Fruit fly (Drosophila melanogaster) whole organism, prepupa: Measurements from ENCODE around the gene CG7656.

Experiments
- Blimp-1 ChIP-seq: fragments of 200-800 bp; sonication (Bioruptor generic); optimal IDR thresholded peaks from 3 replicates; lab custom pipeline; 2017; ENCODE audit warnings: missing biosample characterization, missing genetic modification characterization, mild to moderate bottlenecking, moderate library complexity, missing genetic modification reagents
- CG10631 ChIP-seq: fragments of 200-800 bp; sonication (Bioruptor generic); optimal IDR thresholded peaks from 2 replicates; lab custom pipeline; 2016; ENCODE audit warnings: missing biosample characterization, missing genetic modification characterization
- CG10669 ChIP-seq: fragments of 200-800 bp; sonication (Bioruptor generic); optimal IDR thresholded peaks from 3 replicates; lab custom pipeline; 2018; ENCODE audit warnings: missing biosample characterization, mild to moderate bottlenecking, missing genetic modification characterization, moderate library complexity
- CG11902 ChIP-seq: fragments of 200-800 bp; sonication (Bioruptor generic); optimal IDR thresholded peaks from 3 replicates; lab custom pipeline; 2016; ENCODE audit warnings: missing biosample characterization, missing genetic modification characterization
- CG15336 ChIP-seq: fragments of 200-800 bp; sonication (Bioruptor generic); IDR thresholded peaks from 2 replicates; pipeline ENCODE4 v1.3.6; 2022; ENCODE audit warnings: missing biosample characterization, missing genetic modification characterization
- CG16779 ChIP-seq: fragments of 200-800 bp; sonication (Bioruptor generic); optimal IDR thresholded peaks from 3 replicates; lab custom pipeline; 2017; ENCODE audit warnings: missing biosample characterization, mild to moderate bottlenecking, missing genetic modification characterization
- CG31627 ChIP-seq: fragments of 200-800 bp; sonication (Bioruptor generic); optimal IDR thresholded peaks from 3 replicates; lab custom pipeline; 2016; ENCODE audit warnings: missing biosample characterization, missing genetic modification characterization
- CG32006 ChIP-seq: fragments of 200-800 bp; sonication (Bioruptor generic); optimal IDR thresholded peaks from 3 replicates; lab custom pipeline; 2017; ENCODE audit warnings: missing biosample characterization, mild to moderate bottlenecking, missing genetic modification characterization
- CG3919 ChIP-seq: fragments of 200-800 bp; sonication (Bioruptor generic); optimal IDR thresholded peaks from 3 replicates; lab custom pipeline; 2016; ENCODE audit warnings: missing biosample characterization, missing genetic modification characterization
- CG6163 ChIP-seq: fragments of 200-800 bp; sonication (Bioruptor generic); IDR thresholded peaks from 3 replicates; pipeline ENCODE4 v1.3.6; 2022; ENCODE audit warnings: missing biosample characterization, missing genetic modification characterization
- CG6792 ChIP-seq: fragments of 200-800 bp; sonication (Bioruptor generic); optimal IDR thresholded peaks from 3 replicates; lab custom pipeline; 2016; ENCODE audit warnings: missing biosample characterization, missing genetic modification characterization
- CG6808 ChIP-seq: fragments of 200-800 bp; sonication (Bioruptor generic); optimal IDR thresholded peaks from 3 replicates; lab custom pipeline; 2017; ENCODE audit warnings: missing biosample characterization, missing genetic modification characterization, mild to moderate bottlenecking, moderate library complexity, missing genetic modification reagents
- CG8119 ChIP-seq: fragments of 200-800 bp; sonication (Bioruptor generic); IDR thresholded peaks from 3 replicates; pipeline ENCODE4 v1.3.6; 2022; ENCODE audit warnings: missing biosample characterization, missing genetic modification characterization
- CG8319 ChIP-seq: fragments of 200-800 bp; sonication (Bioruptor generic); optimal IDR thresholded peaks from 3 replicates; lab custom pipeline; 2016; ENCODE audit warnings: missing biosample characterization, missing genetic modification characterization
- CG8632 ChIP-seq: fragments of 200-800 bp; sonication (Bioruptor generic); optimal IDR thresholded peaks from 3 replicates; lab custom pipeline; 2016; ENCODE audit warnings: missing biosample characterization, missing genetic modification characterization
- CG9139 ChIP-seq: fragments of 200-800 bp; sonication (Bioruptor generic); optimal IDR thresholded peaks from 3 replicates; lab custom pipeline; 2017; ENCODE audit warnings: missing biosample characterization, mild to moderate bottlenecking, missing genetic modification characterization
- Eip75B ChIP-seq: fragments of 200-800 bp; sonication (Bioruptor generic); optimal IDR thresholded peaks from 3 replicates; lab custom pipeline; 2016; ENCODE audit warnings: missing biosample characterization, missing genetic modification characterization
- Eip93F ChIP-seq: fragments of 200-800 bp; sonication (Bioruptor generic); optimal IDR thresholded peaks from 2 replicates; lab custom pipeline; 2016; ENCODE audit warnings: missing biosample characterization, mild to moderate bottlenecking, missing genetic modification characterization
- Ets96B ChIP-seq: fragments of 200-800 bp; optimal IDR thresholded peaks from 2 replicates; lab custom pipeline; 2019; ENCODE audit warnings: missing biosample characterization, mild to moderate bottlenecking, missing genetic modification characterization, moderate library complexity
- Gug ChIP-seq: fragments of 200-800 bp; sonication (Bioruptor generic); IDR thresholded peaks from 2 replicates; pipeline ENCODE4 v1.3.6; 2022; ENCODE audit warnings: missing biosample characterization, missing genetic modification characterization
- Hr38 ChIP-seq: sonication (Bioruptor generic); optimal IDR thresholded peaks from 2 replicates; lab custom pipeline; 2016; ENCODE audit warnings: missing biosample characterization, missing genetic modification characterization
- Hr39 ChIP-seq: fragments of 200-800 bp; sonication (Bioruptor generic); optimal IDR thresholded peaks from 2 replicates; lab custom pipeline; 2016; ENCODE audit warnings: missing biosample characterization, missing genetic modification characterization
- Hr4 ChIP-seq: fragments of 200-800 bp; sonication (Bioruptor generic); optimal IDR thresholded peaks from 3 replicates; lab custom pipeline; 2016; ENCODE audit warnings: missing biosample characterization, missing genetic modification characterization
- Met ChIP-seq: fragments of 200-800 bp; sonication (Bioruptor generic); optimal IDR thresholded peaks from 3 replicates; lab custom pipeline; 2016; ENCODE audit warnings: missing biosample characterization, missing genetic modification characterization
- Sox102F ChIP-seq: fragments of 200-800 bp; sonication (Bioruptor generic); optimal IDR thresholded peaks from 2 replicates; lab custom pipeline; 2016; ENCODE audit warnings: missing biosample characterization, mild to moderate bottlenecking, missing genetic modification characterization
- Sox14 ChIP-seq: fragments of 200-800 bp; sonication (Bioruptor generic); optimal IDR thresholded peaks from 3 replicates; lab custom pipeline; 2016; ENCODE audit warnings: missing biosample characterization, missing genetic modification characterization
- Sox15 ChIP-seq: fragments of 200-800 bp; sonication (Bioruptor generic); optimal IDR thresholded peaks from 3 replicates; lab custom pipeline; 2016; ENCODE audit warnings: missing biosample characterization, missing genetic modification characterization
- achi ChIP-seq: fragments of 200-800 bp; sonication (Bioruptor generic); optimal IDR thresholded peaks from 3 replicates; lab custom pipeline; 2016; ENCODE audit warnings: missing biosample characterization, missing genetic modification characterization
- acj6 ChIP-seq: fragments of 200-800 bp; sonication (Bioruptor generic); optimal IDR thresholded peaks from 3 replicates; lab custom pipeline; 2016; ENCODE audit warnings: missing biosample characterization, missing genetic modification characterization
- cyc ChIP-seq: fragments of 200-800 bp; sonication (Bioruptor generic); optimal IDR thresholded peaks from 3 replicates; lab custom pipeline; 2016; ENCODE audit warnings: missing biosample characterization, missing genetic modification characterization
- dac ChIP-seq: fragments of 200-800 bp; sonication (Bioruptor generic); optimal IDR thresholded peaks from 2 replicates; lab custom pipeline; 2017; ENCODE audit warnings: missing biosample characterization, mild to moderate bottlenecking, missing genetic modification characterization
- dsx ChIP-seq: fragments of 200-800 bp; optimal IDR thresholded peaks from 3 replicates; lab custom pipeline; 2019; ENCODE audit warnings: missing biosample characterization, mild to moderate bottlenecking, missing genetic modification characterization, moderate library complexity; ENCODE audit not compliant: poor library complexity, severe bottlenecking
- esn ChIP-seq: fragments of 200-800 bp; sonication (Bioruptor generic); optimal IDR thresholded peaks from 2 replicates; lab custom pipeline; 2016; ENCODE audit warnings: missing biosample characterization, mild to moderate bottlenecking, missing genetic modification characterization, moderate library complexity
- fd59A ChIP-seq: fragments of 200-800 bp; sonication (Bioruptor generic); optimal IDR thresholded peaks from 2 replicates; lab custom pipeline; 2017; ENCODE audit warnings: missing biosample characterization, mild to moderate bottlenecking, missing genetic modification characterization, missing genetic modification reagents
- fkh ChIP-seq: fragments of 200-800 bp; sonication (Bioruptor generic); optimal IDR thresholded peaks from 3 replicates; lab custom pipeline; 2017; ENCODE audit warnings: missing biosample characterization, mild to moderate bottlenecking, missing genetic modification characterization, moderate library complexity
- lz ChIP-seq: fragments of 200-800 bp; sonication (Bioruptor generic); optimal IDR thresholded peaks from 3 replicates; lab custom pipeline; 2016; ENCODE audit warnings: missing biosample characterization, missing genetic modification characterization
- net ChIP-seq: fragments of 200-800 bp; sonication (Bioruptor generic); optimal IDR thresholded peaks from 3 replicates; lab custom pipeline; 2016; ENCODE audit warnings: missing biosample characterization, missing genetic modification characterization
- pdm3 ChIP-seq: fragments of 200-800 bp; sonication (Bioruptor generic); optimal IDR thresholded peaks from 3 replicates; lab custom pipeline; 2016; ENCODE audit warnings: missing biosample characterization, missing genetic modification characterization
- salr ChIP-seq, 2 experiments: fragments of 200-800 bp; sonication (Bioruptor generic); optimal IDR thresholded peaks; 3 replicates each; lab custom pipeline; 2016 to 2018; ENCODE audit warnings: missing biosample characterization in 2 of 2, missing genetic modification characterization in 2 of 2, mild to moderate bottlenecking in 1 of 2
- spab ChIP-seq: fragments of 200-800 bp; sonication (Bioruptor generic); optimal IDR thresholded peaks from 2 replicates; lab custom pipeline; 2017; ENCODE audit warnings: missing biosample characterization, mild to moderate bottlenecking, missing genetic modification characterization, missing genetic modification reagents
- topi ChIP-seq: fragments of 200-800 bp; sonication (Bioruptor generic); optimal IDR thresholded peaks from 3 replicates; lab custom pipeline; 2016; ENCODE audit warnings: missing biosample characterization, missing genetic modification characterization

The CG7656 gene

DNA sequence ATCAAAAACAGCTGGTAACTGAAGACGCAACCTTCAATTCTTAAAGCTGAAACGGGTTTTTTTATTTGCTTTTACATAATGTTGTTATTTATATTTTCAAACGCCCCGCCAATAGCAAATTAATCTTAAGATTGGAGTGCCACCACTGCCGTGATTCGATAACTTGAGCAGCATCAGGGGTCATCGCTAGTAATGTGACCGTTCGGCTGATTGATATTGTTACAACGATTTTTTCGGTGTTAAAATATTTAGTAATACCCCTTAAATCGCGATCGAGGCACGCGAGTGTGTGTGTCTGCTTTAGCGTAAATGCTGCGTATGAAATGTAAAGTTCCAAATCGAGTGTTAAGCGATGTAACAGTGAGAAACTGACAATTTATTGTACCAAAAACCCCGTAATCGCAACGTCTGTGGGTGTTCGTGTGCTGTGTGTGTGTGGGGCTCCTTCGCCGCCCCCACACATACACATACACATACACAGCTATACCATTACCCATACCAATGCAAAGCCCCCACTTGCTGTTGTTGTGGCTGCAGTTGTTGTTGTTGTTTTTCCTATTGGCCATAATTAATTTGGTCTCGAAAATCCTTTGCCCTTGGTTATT, 22.0 kb downstream of the CG7656 start, which contains the start of gene dop (continued):
- TF ChIP-seq Met (GFP tag; lab: Kevin White, UChicago) (no peak), fkh (GFP tag; lab: Kevin White, UChicago) (no peak), Hr4 (GFP tag; lab: Kevin White, UChicago) (no peak), Gug (GFP tag; lab: Robert Waterston, UW) (no peak), lz (GFP tag; lab: Kevin White, UChicago) (peak; percentile 34), Sox15 (GFP tag; lab: Kevin White, UChicago) (no peak), Eip75B (no peak), CG15336 (GFP tag; lab: Robert Waterston, UW) (0 out of 2 replicates have a peak, but pooled peaks have one; percentile 16), dsx (GFP tag; lab: Kevin White, UChicago) (no peak), Hr38 (GFP tag; lab: Kevin White, UChicago) (no peak), Eip93F (GFP tag; lab: Kevin White, UChicago) (no peak), CG6163 (GFP tag; lab: Robert Waterston, UW) (peak; percentile 9; the same call in 1 of the 3 replicates), CG8319 (GFP tag; lab: Kevin White, UChicago) (no peak), CG3919 (GFP tag; lab: Kevin White, UChicago) (no peak), CG6792 (no peak), Blimp-1 (GFP tag; lab: Kevin White, UChicago) (no peak), CG11902 (no peak), spab (GFP tag; lab: Kevin White, UChicago) (no peak), CG8632 (GFP tag; lab: Kevin White, UChicago) (no peak), topi (GFP tag; lab: Kevin White, UChicago) (peak; percentile 11), CG31627 (GFP tag; lab: Kevin White, UChicago) (peak; percentile 49), CG9139 (GFP tag; lab: Kevin White, UChicago) (no peak), CG10631 (GFP tag; lab: Kevin White, UChicago) (peak; percentile 0), esn (GFP tag; lab: Kevin White, UChicago) (peak; percentile 37), salr (GFP tag; optimal IDR thresholded peaks at IDR 0.05; lab: Kevin White, UChicago) (no peak), CG10669 (GFP tag; lab: Kevin White, UChicago) (no peak), CG16779 (tag; lab: Kevin White, UChicago) (no peak), Ets96B (tag; lab: Kevin White, UChicago) (no peak), Hr39 (GFP tag; lab: Kevin White, UChicago) (peak; percentile 12), dac (no peak), CG6808 (GFP tag; lab: Kevin White, UChicago) (no peak), acj6 (GFP tag; lab: Kevin White, UChicago) (peak; percentile 35), fd59A (GFP tag; lab: Kevin White, UChicago) (no peak), pdm3 (GFP tag; lab: Kevin White, UChicago) (no peak), CG8119 (no peak), CG32006 (no peak)

DNA sequence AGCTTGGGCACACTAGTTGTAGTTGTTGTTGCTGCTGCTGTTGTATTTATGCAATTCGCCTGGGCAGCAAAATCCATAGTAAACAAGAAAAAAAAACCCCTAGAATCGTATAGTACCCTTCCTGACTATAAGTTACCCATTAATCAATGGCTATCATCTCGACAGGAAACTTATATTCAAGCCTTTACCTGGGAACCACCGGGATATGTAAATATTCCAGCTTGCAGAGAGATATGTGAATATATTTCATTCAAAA, 24.2 kb downstream of the CG7656 start:
- TF ChIP-seq Sox102F (GFP tag; lab: Kevin White, UChicago) (no peak), fd59A (GFP tag; lab: Kevin White, UChicago) (no peak), cyc (GFP tag; lab: Kevin White, UChicago) (no peak), CG9139 (GFP tag; lab: Kevin White, UChicago) (no peak), achi (no peak), Sox14 (GFP tag; lab: Kevin White, UChicago) (no peak), net (GFP tag; lab: Kevin White, UChicago) (no peak)
